Fruit fly (Drosophila melanogaster) whole organism, embryonic: ENCODE results near the gene Or85c.

Source experiments
- ATbp ChIP-seq: fragments of 200-800 bp; sonication (Bioruptor generic); optimal IDR thresholded peaks from 2 replicates; lab custom pipeline; 2017; ENCODE audit warnings: missing biosample characterization, mild to moderate bottlenecking, missing genetic modification characterization, missing genetic modification reagents
- C15 ChIP-seq: fragments of 200-800 bp; sonication (Bioruptor generic); IDR thresholded peaks from 3 replicates; pipeline ENCODE4 v1.3.6; 2022; ENCODE audit warnings: missing biosample characterization, missing genetic modification characterization
- CG10366 ChIP-seq: fragments of 200-800 bp; sonication (Bioruptor generic); IDR thresholded peaks from 2 replicates; pipeline ENCODE4 v1.3.6; 2022; ENCODE audit warnings: missing biosample characterization, missing genetic modification characterization
- CG11093 ChIP-seq: fragments of 200-800 bp; sonication (Bioruptor generic); IDR thresholded peaks from 3 replicates; pipeline ENCODE4 v1.3.6; 2022; ENCODE audit warnings: missing biosample characterization, missing genetic modification characterization
- CG11247 ChIP-seq: fragments of 200-800 bp; sonication (Bioruptor generic); IDR thresholded peaks from 2 replicates; pipeline ENCODE4 v1.3.6; 2022; ENCODE audit warnings: missing biosample characterization, missing genetic modification characterization
- CG11695 ChIP-seq: fragments of 200-800 bp; sonication (Bioruptor generic); IDR thresholded peaks from 3 replicates; pipeline ENCODE4 v1.3.6; 2022; ENCODE audit warnings: missing biosample characterization, missing genetic modification characterization
- CG14860 ChIP-seq: fragments of 200-800 bp; sonication (Bioruptor generic); IDR thresholded peaks from 3 replicates; pipeline ENCODE4 v1.3.6; 2022; ENCODE audit warnings: missing biosample characterization, missing genetic modification characterization; ENCODE audit not compliant: partially characterized antibody
- CG15011 ChIP-seq: fragments of 200-800 bp; sonication (Bioruptor generic); optimal IDR thresholded peaks from 3 replicates; lab custom pipeline; 2018; ENCODE audit warnings: missing biosample characterization, mild to moderate bottlenecking, missing genetic modification characterization
- CG15514 ChIP-seq: fragments of 200-800 bp; sonication (Bioruptor generic); optimal IDR thresholded peaks from 3 replicates; lab custom pipeline; 2017; ENCODE audit warnings: missing biosample characterization, missing genetic modification characterization, mild to moderate bottlenecking, moderate library complexity, missing genetic modification reagents
- CG17186 ChIP-seq: fragments of 200-800 bp; sonication (Bioruptor generic); optimal IDR thresholded peaks from 3 replicates; lab custom pipeline; 2017; ENCODE audit warnings: missing biosample characterization, missing genetic modification reagents, missing genetic modification characterization
- CG32532 ChIP-seq: fragments of 200-800 bp; sonication (Bioruptor generic); IDR thresholded peaks from 2 replicates; pipeline ENCODE4 v1.3.6; 2022; ENCODE audit warnings: missing biosample characterization, missing genetic modification characterization
- CG3407 ChIP-seq: fragments of 200-800 bp; sonication (Bioruptor generic); optimal IDR thresholded peaks from 2 replicates; lab custom pipeline; 2018; ENCODE audit warnings: missing biosample characterization, mild to moderate bottlenecking, missing genetic modification characterization
- CG4328 ChIP-seq: fragments of 200-800 bp; sonication (Bioruptor generic); optimal IDR thresholded peaks from 3 replicates; lab custom pipeline; 2017; ENCODE audit warnings: missing biosample characterization, missing genetic modification reagents, missing genetic modification characterization
- CG4424 ChIP-seq: fragments of 200-800 bp; sonication (Bioruptor generic); optimal IDR thresholded peaks from 3 replicates; lab custom pipeline; 2016; ENCODE audit warnings: missing biosample characterization, missing genetic modification characterization
- CG6791 ChIP-seq: fragments of 200-800 bp; sonication (Bioruptor generic); IDR thresholded peaks from 3 replicates; pipeline ENCODE4 v1.3.6; 2022; ENCODE audit warnings: missing biosample characterization, missing genetic modification characterization; ENCODE audit not compliant: partially characterized antibody
- CG7963 ChIP-seq: fragments of 200-800 bp; sonication (Bioruptor generic); IDR thresholded peaks from 3 replicates; pipeline ENCODE4 v1.3.6; 2022; ENCODE audit warnings: missing biosample characterization, missing genetic modification characterization; ENCODE audit not compliant: partially characterized antibody
- CG8290 ChIP-seq, 3 experiments: fragments of 200-800 bp; sonication (Bioruptor generic); optimal IDR thresholded peaks; 2 replicates each; lab custom pipeline; 2016 to 2019; ENCODE audit warnings: missing biosample characterization in 3 of 3, missing genetic modification characterization in 3 of 3, mild to moderate bottlenecking in 2 of 3, moderate library complexity in 1 of 3
- CG8765 ChIP-seq: fragments of 200-800 bp; sonication (Bioruptor generic); IDR thresholded peaks from 2 replicates; pipeline ENCODE4 v1.3.6; 2022; ENCODE audit warnings: missing biosample characterization, missing genetic modification characterization
- CrebB ChIP-seq: fragments of 200-800 bp; sonication (Bioruptor generic); optimal IDR thresholded peaks from 3 replicates; lab custom pipeline; 2018; ENCODE audit warnings: missing biosample characterization, mild to moderate bottlenecking, missing genetic modification characterization
- Dek ChIP-seq: fragments of 200-800 bp; sonication (Bioruptor generic); optimal IDR thresholded peaks from 3 replicates; lab custom pipeline; 2019; ENCODE audit warnings: missing biosample characterization, mild to moderate bottlenecking, missing genetic modification characterization, moderate library complexity
- Dip3 ChIP-seq: fragments of 200-800 bp; sonication (Bioruptor generic); optimal IDR thresholded peaks from 3 replicates; lab custom pipeline; 2016; ENCODE audit warnings: missing biosample characterization, missing genetic modification characterization
- Dll ChIP-seq: fragments of 200-800 bp; sonication (Bioruptor generic); IDR thresholded peaks from 4 replicates; pipeline ENCODE4 v1.3.6; 2022; ENCODE audit warnings: missing biosample characterization, missing genetic modification characterization; ENCODE audit not compliant: partially characterized antibody
- Dref ChIP-seq: fragments of 200-800 bp; sonication (Bioruptor generic); IDR thresholded peaks from 2 replicates; pipeline ENCODE4 v1.3.6; 2022; ENCODE audit warnings: missing biosample characterization, missing genetic modification characterization
- Gsc ChIP-seq: fragments of 200-800 bp; sonication (Bioruptor generic); IDR thresholded peaks from 2 replicates; pipeline ENCODE4 v1.3.6; 2022; ENCODE audit warnings: missing biosample characterization, missing genetic modification characterization
- HLH4C ChIP-seq: fragments of 200-800 bp; sonication (Bioruptor generic); IDR thresholded peaks from 3 replicates; pipeline ENCODE4 v1.3.6; 2022; ENCODE audit warnings: missing biosample characterization, missing genetic modification characterization; ENCODE audit not compliant: partially characterized antibody
- HmgD ChIP-seq: fragments of 200-800 bp; sonication (Bioruptor generic); optimal IDR thresholded peaks from 3 replicates; lab custom pipeline; 2016; ENCODE audit warnings: missing biosample characterization, missing genetic modification characterization
- MESR4 ChIP-seq: fragments of 200-800 bp; sonication (Bioruptor generic); optimal IDR thresholded peaks from 2 replicates; lab custom pipeline; 2018; ENCODE audit warnings: missing biosample characterization, mild to moderate bottlenecking, missing genetic modification characterization, moderate library complexity
- Nf-YB ChIP-seq: fragments of 200-800 bp; sonication (Bioruptor generic); optimal IDR thresholded peaks from 3 replicates; lab custom pipeline; 2019; ENCODE audit warnings: missing biosample characterization, mild to moderate bottlenecking, missing genetic modification characterization, moderate library complexity
- Rfx ChIP-seq: fragments of 200-800 bp; sonication (Bioruptor generic); IDR thresholded peaks from 2 replicates; pipeline ENCODE4 v1.3.6; 2022; ENCODE audit warnings: missing biosample characterization, missing genetic modification characterization
- Sry-β ChIP-seq: fragments of 200-800 bp; sonication (Bioruptor generic); optimal IDR thresholded peaks from 2 replicates; lab custom pipeline; 2018; ENCODE audit warnings: missing biosample characterization, mild to moderate bottlenecking, missing genetic modification characterization, moderate library complexity
- Sry-δ ChIP-seq: fragments of 200-800 bp; sonication (Bioruptor generic); optimal IDR thresholded peaks from 2 replicates; lab custom pipeline; 2016; ENCODE audit warnings: missing biosample characterization, missing genetic modification characterization
- TFAM ChIP-seq: fragments of 200-800 bp; sonication (Bioruptor generic); optimal IDR thresholded peaks from 2 replicates; lab custom pipeline; 2017; ENCODE audit warnings: missing biosample characterization, missing genetic modification characterization, inconsistent platforms
- Tbp ChIP-seq: fragments of >200 bp; optimal IDR thresholded peaks from 2 replicates; lab custom pipeline; 2018; ENCODE audit warnings: missing biosample characterization, missing genetic modification characterization
- Trl ChIP-seq, 3 experiments: fragments of >200 bp in 2 of 3; fragments of 200-800 bp in 1 of 3; sonication (Bioruptor generic) in 1 of 3; optimal IDR thresholded peaks; 2 replicates in 1 of 3; 3 replicates in 2 of 3; lab custom pipeline; 2016 to 2017; ENCODE audit warnings: missing biosample characterization in 1 of 3, missing genetic modification characterization in 1 of 3
- chif ChIP-seq, 2 experiments: fragments of 200-800 bp; sonication (Bioruptor generic); optimal IDR thresholded peaks; 3 replicates each; lab custom pipeline; 2016; ENCODE audit warnings: missing biosample characterization in 2 of 2, missing genetic modification characterization in 2 of 2
- dan ChIP-seq: fragments of 200-800 bp; sonication (Bioruptor generic); IDR thresholded peaks from 2 replicates; pipeline ENCODE4 v1.3.6; 2022; ENCODE audit warnings: missing biosample characterization, missing genetic modification characterization
- gro ChIP-seq: fragments of 200-800 bp; sonication (Bioruptor generic); optimal IDR thresholded peaks from 2 replicates; lab custom pipeline; 2016; ENCODE audit warnings: missing biosample characterization, missing genetic modification characterization
- jumu ChIP-seq: fragments of 200-800 bp; sonication (Bioruptor generic); optimal IDR thresholded peaks from 3 replicates; lab custom pipeline; 2016; ENCODE audit warnings: missing biosample characterization, missing genetic modification characterization
- nerfin-2 ChIP-seq: fragments of 200-800 bp; sonication (Bioruptor generic); IDR thresholded peaks from 2 replicates; pipeline ENCODE4 v1.3.6; 2022; ENCODE audit warnings: missing biosample characterization, missing genetic modification characterization; ENCODE audit not compliant: partially characterized antibody
- oc ChIP-seq: fragments of 200-800 bp; sonication (Bioruptor generic); optimal IDR thresholded peaks from 2 replicates; lab custom pipeline; 2018; ENCODE audit warnings: missing biosample characterization, mild to moderate bottlenecking, missing genetic modification characterization, moderate library complexity
- pros ChIP-seq: fragments of 200-800 bp; sonication (Bioruptor generic); optimal IDR thresholded peaks from 3 replicates; lab custom pipeline; 2019; ENCODE audit warnings: missing biosample characterization, mild to moderate bottlenecking, missing genetic modification characterization, moderate library complexity
- pzg ChIP-seq: fragments of 200-800 bp; sonication (Bioruptor generic); optimal IDR thresholded peaks from 3 replicates; lab custom pipeline; 2018; ENCODE audit warnings: missing biosample characterization, mild to moderate bottlenecking, missing genetic modification characterization, moderate library complexity
- scrt ChIP-seq: fragments of 200-800 bp; sonication (Bioruptor generic); optimal IDR thresholded peaks from 2 replicates; lab custom pipeline; 2018; ENCODE audit warnings: missing biosample characterization, mild to moderate bottlenecking, missing genetic modification characterization, moderate library complexity
- sd ChIP-seq: fragments of 200-800 bp; sonication (Bioruptor generic); optimal IDR thresholded peaks from 3 replicates; lab custom pipeline; 2018; ENCODE audit warnings: missing biosample characterization, mild to moderate bottlenecking, missing genetic modification characterization, moderate library complexity
- slp2 ChIP-seq: fragments of 200-800 bp; sonication (Bioruptor generic); optimal IDR thresholded peaks from 2 replicates; lab custom pipeline; 2016; ENCODE audit warnings: missing biosample characterization, missing genetic modification characterization
- sna ChIP-seq: fragments of 200-800 bp; sonication (Bioruptor generic); IDR thresholded peaks from 2 replicates; pipeline ENCODE4 v1.3.6; 2022; ENCODE audit warnings: missing biosample characterization, missing genetic modification characterization; ENCODE audit not compliant: partially characterized antibody
- tap ChIP-seq: fragments of 200-800 bp; optimal IDR thresholded peaks from 3 replicates; lab custom pipeline; 2019; ENCODE audit warnings: missing biosample characterization, mild to moderate bottlenecking, missing genetic modification characterization, moderate library complexity
- trem ChIP-seq: fragments of 200-800 bp; optimal IDR thresholded peaks from 3 replicates; lab custom pipeline; 2019; ENCODE audit warnings: missing biosample characterization, mild to moderate bottlenecking, missing genetic modification characterization, moderate library complexity
- tx ChIP-seq: fragments of 200-800 bp; sonication (Bioruptor generic); optimal IDR thresholded peaks from 2 replicates; lab custom pipeline; 2016; ENCODE audit warnings: missing biosample characterization, missing genetic modification characterization

The Or85c gene

DNA sequence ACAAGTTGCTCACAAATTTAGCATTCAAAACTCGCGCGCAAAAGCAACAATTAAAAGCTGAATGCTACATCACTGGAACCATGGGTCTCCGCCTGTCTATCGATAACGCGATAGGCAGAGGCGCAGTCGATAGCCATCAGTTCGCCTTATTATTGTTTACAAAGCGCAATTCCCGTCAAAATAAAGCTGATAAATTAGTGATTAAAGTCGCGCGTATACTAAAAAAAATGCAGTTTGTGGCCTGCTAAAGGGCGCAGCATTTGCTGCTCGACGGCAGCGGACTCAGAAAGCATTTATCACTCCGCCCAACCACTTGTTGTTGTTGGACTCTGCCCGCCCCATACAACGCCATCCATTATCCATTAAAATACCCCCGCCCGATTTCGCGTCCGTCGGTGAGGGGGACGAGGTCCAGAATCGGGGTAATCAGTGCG lies 4.9 kb upstream of the Or85c start, which contains the start of gene CG11737 (continued):
- TF ChIP-seq tap, result no peak
- no peak for TF ChIP-seq Nf-YB
- peak; percentile 84 for TF ChIP-seq CG15514 (GFP tag; lab: Kevin White, UChicago)
- peak; percentile 86 for TF ChIP-seq HLH4C (GFP tag; lab: Robert Waterston, UW)
- no peak for TF ChIP-seq C15 (GFP tag; lab: Robert Waterston, UW)
- no peak for TF ChIP-seq Trl (optimal IDR thresholded peaks at IDR 0.05; lab: Kevin White, UChicago)
- no peak for TF ChIP-seq Trl (GFP tag; optimal IDR thresholded peaks at IDR 0.05; lab: Kevin White, UChicago)
- peak; percentile 60; the same call in 2 of the 3 replicates for TF ChIP-seq CG7963 (GFP tag; lab: Robert Waterston, UW)
- no peak for TF ChIP-seq ATbp (GFP tag; lab: Kevin White, UChicago)
- TF ChIP-seq CG17186, result peak; percentile 81
- no peak for TF ChIP-seq CG8765 (GFP tag; lab: Robert Waterston, UW)
- peak; percentile 66; the same call in 1 of the 2 replicates for TF ChIP-seq nerfin-2 (GFP tag; lab: Robert Waterston, UW)
- no peak for TF ChIP-seq chif (GFP tag; optimal IDR thresholded peaks at IDR 0.05; lab: Kevin White, UChicago)
- no peak for TF ChIP-seq gro (GFP tag; lab: Kevin White, UChicago)
- TF ChIP-seq sna (GFP tag; lab: Robert Waterston, UW), result peak; percentile 73
- no peak for TF ChIP-seq tx (GFP tag; lab: Kevin White, UChicago)
- no peak for TF ChIP-seq CG11247 (GFP tag; lab: Robert Waterston, UW)
- 0 out of 2 replicates have a peak, but pooled peaks have one; percentile 8 for TF ChIP-seq CG10366 (GFP tag; lab: Robert Waterston, UW)
- no peak for TF ChIP-seq sd (tag; lab: Kevin White, UChicago)
- TF ChIP-seq Dek (tag; lab: Kevin White, UChicago), result no peak
- no peak for TF ChIP-seq CG8290 (GFP tag; optimal IDR thresholded peaks at IDR 0.05; lab: Kevin White, UChicago)
- TF ChIP-seq CG8290 (tag; optimal IDR thresholded peaks at IDR 0.05; lab: Kevin White, UChicago), result peak in 1 of 2 experiments; percentile 32
- peak; percentile 41; the same call in 1 of the 2 replicates for TF ChIP-seq Rfx (GFP tag; lab: Robert Waterston, UW)
- TF ChIP-seq Tbp, result no peak
- peak; percentile 82 for TF ChIP-seq CG6791 (GFP tag; lab: Robert Waterston, UW)
- TF ChIP-seq Gsc (GFP tag; lab: Robert Waterston, UW), result no peak
- TF ChIP-seq CG11093 (GFP tag; lab: Robert Waterston, UW), result no peak
- peak; percentile 47 for TF ChIP-seq HmgD (GFP tag; lab: Kevin White, UChicago)
- TF ChIP-seq CG11695 (GFP tag; lab: Robert Waterston, UW), result no peak
- peak; percentile 36 for TF ChIP-seq trem (tag; lab: Kevin White, UChicago)
- TF ChIP-seq CG4328 (GFP tag; lab: Kevin White, UChicago), result no peak
- TF ChIP-seq pzg (GFP tag; lab: Kevin White, UChicago), result peak; percentile 69
- TF ChIP-seq dan, result no peak
- no peak for TF ChIP-seq CG4424
- TF ChIP-seq Dip3, result no peak
- no peak for TF ChIP-seq pros (GFP tag; lab: Kevin White, UChicago)
- peak; percentile 59; the same call in 3 of the 4 replicates for TF ChIP-seq Dll (GFP tag; lab: Robert Waterston, UW)
- peak; percentile 69 for TF ChIP-seq CG14860 (GFP tag; lab: Robert Waterston, UW)
- TF ChIP-seq oc (tag; lab: Kevin White, UChicago), result no peak
- TF ChIP-seq CG3407 (GFP tag; lab: Kevin White, UChicago), result no peak
- TF ChIP-seq CG32532 (GFP tag; lab: Robert Waterston, UW), result peak; percentile 6; the same call in 1 of the 2 replicates
- TF ChIP-seq jumu (GFP tag; lab: Kevin White, UChicago), result no peak
- TF ChIP-seq scrt (GFP tag; lab: Kevin White, UChicago), result peak; percentile 69
- TF ChIP-seq Sry-β (GFP tag; lab: Kevin White, UChicago), result no peak
- no peak for TF ChIP-seq slp2 (GFP tag; lab: Kevin White, UChicago)
- TF ChIP-seq Dref (GFP tag; lab: Robert Waterston, UW), result peak; percentile 99
- TF ChIP-seq TFAM (GFP tag; lab: Kevin White, UChicago), result no peak
- TF ChIP-seq Sry-δ (GFP tag; lab: Kevin White, UChicago), result peak; percentile 67
- peak; percentile 6 for TF ChIP-seq CrebB (tag; lab: Kevin White, UChicago)
- peak; percentile 24 for TF ChIP-seq MESR4 (GFP tag; lab: Kevin White, UChicago)
- TF ChIP-seq CG15011 (GFP tag; lab: Kevin White, UChicago), result no peak
